Worm (Caenorhabditis elegans) whole organism, early embryonic: ENCODE results near the gene srbc-63.

Experiments used
- B0310.2 ChIP-seq: sonication (generic microtip); optimal IDR thresholded peaks from 2 replicates; lab custom pipeline; 2016; ENCODE audit warnings: mild to moderate bottlenecking, missing genetic modification characterization, missing compliant biosample characterization
- F13C5.2 ChIP-seq: sonication (generic microtip); optimal IDR thresholded peaks from 2 replicates; lab custom pipeline; 2017; ENCODE audit warnings: mild to moderate bottlenecking, missing genetic modification characterization, inconsistent platforms, missing compliant biosample characterization
- aly-1 ChIP-seq: sonication (generic microtip); optimal IDR thresholded peaks from 2 replicates; lab custom pipeline; 2016; ENCODE audit warnings: missing genetic modification characterization, missing compliant biosample characterization
- ama-1 ChIP-seq: fragments of 150-350 bp; optimal IDR thresholded peaks from 2 replicates; lab custom pipeline; 2014
- ceh-13 ChIP-seq: fragments of 200-800 bp; sonication (Bioruptor generic); optimal IDR thresholded peaks from 2 replicates; lab custom pipeline; 2018; ENCODE audit warnings: mild to moderate bottlenecking, missing genetic modification characterization, missing compliant biosample characterization
- ceh-36 ChIP-seq: sonication (generic microtip); optimal IDR thresholded peaks from 2 replicates; lab custom pipeline; 2016; ENCODE audit warnings: missing genetic modification characterization, inconsistent platforms, missing compliant biosample characterization
- ets-7 ChIP-seq: sonication (generic microtip); optimal IDR thresholded peaks from 2 replicates; lab custom pipeline; 2016; ENCODE audit warnings: missing genotype, missing genetic modification characterization, missing compliant biosample characterization
- flt-1 ChIP-seq: fragments of 200-800 bp; sonication (Bioruptor generic); IDR thresholded peaks from 2 replicates; pipeline ENCODE4 v1.3.6; 2022; ENCODE audit warnings: missing genetic modification characterization, missing compliant biosample characterization
- hmbx-1 ChIP-seq: sonication (generic microtip); optimal IDR thresholded peaks from 2 replicates; lab custom pipeline; 2016; ENCODE audit warnings: mild to moderate bottlenecking, missing genetic modification characterization, missing compliant biosample characterization
- hmg-4 ChIP-seq: fragments of 200-800 bp; sonication (Bioruptor generic); optimal IDR thresholded peaks from 2 replicates; lab custom pipeline; 2018; ENCODE audit warnings: mild to moderate bottlenecking, missing genetic modification characterization, missing compliant biosample characterization
- hnd-1 ChIP-seq: sonication (generic microtip); optimal IDR thresholded peaks from 2 replicates; lab custom pipeline; 2016; ENCODE audit warnings: missing genetic modification characterization, missing compliant biosample characterization
- pes-1 ChIP-seq: fragments of 200-800 bp; sonication (Bioruptor generic); IDR thresholded peaks from 2 replicates; pipeline ENCODE4 v1.3.6; 2022; ENCODE audit warnings: missing genetic modification reagents, missing genetic modification characterization, missing compliant biosample characterization
- scrt-1 ChIP-seq: fragments of 200-800 bp; sonication (Bioruptor generic); IDR thresholded peaks from 2 replicates; pipeline ENCODE4 v1.3.6; 2022; ENCODE audit warnings: missing genetic modification characterization, missing compliant biosample characterization
- sea-1 ChIP-seq: fragments of 200-800 bp; sonication (Bioruptor generic); conservative IDR thresholded peaks from 2 replicates; pipeline ENCODE4 v1.3.6; 2022; ENCODE audit warnings: missing genetic modification characterization, missing compliant biosample characterization
- tbx-11 ChIP-seq: fragments of 200-800 bp; sonication (Bioruptor generic); IDR thresholded peaks from 2 replicates; pipeline ENCODE4 v1.3.6; 2022; ENCODE audit warnings: missing genetic modification characterization, missing compliant biosample characterization
- tbx-37 ChIP-seq: fragments of 200-800 bp; sonication (Bioruptor generic); conservative IDR thresholded peaks from 2 replicates; pipeline ENCODE4 v1.3.6; 2022; ENCODE audit warnings: missing genetic modification reagents, missing genetic modification characterization, missing compliant biosample characterization
- tra-4 ChIP-seq: sonication (generic microtip); optimal IDR thresholded peaks from 2 replicates; lab custom pipeline; 2017; ENCODE audit warnings: missing genetic modification characterization, missing compliant biosample characterization

The srbc-63 gene

DNA sequence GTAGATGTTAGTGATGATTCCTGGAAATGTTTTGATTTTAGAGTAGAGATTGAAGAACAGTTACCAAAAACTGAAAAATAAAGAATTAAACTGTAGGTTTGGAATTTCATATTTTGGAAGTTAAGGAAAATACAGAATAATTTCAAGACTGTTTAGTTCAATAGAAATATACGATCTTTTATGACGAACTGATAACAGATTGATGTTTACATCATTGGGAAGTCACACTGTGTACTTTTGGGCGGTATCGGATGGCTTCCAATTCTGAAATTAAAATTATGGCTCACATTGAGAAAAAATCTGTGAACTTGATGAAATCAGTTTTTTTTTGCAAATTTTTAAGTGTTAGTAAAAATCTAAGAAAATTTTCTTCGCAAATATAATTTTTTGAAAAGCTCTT lies 19.9 kb upstream of the srbc-63 start, which contains the start of gene T26H5.8:
Gene T26H5.8, minus strand, starts transcription at position 270 of the 400 bp plus-strand sequence.
- no peak for TF ChIP-seq ama-1
- no peak for TF ChIP-seq pes-1 (GFP tag; lab: Robert Waterston, UW)
- no peak for TF ChIP-seq tbx-11 (GFP tag; lab: Robert Waterston, UW)
- no peak for TF ChIP-seq tbx-37
- TF ChIP-seq aly-1 (tag; lab: Kevin White, UChicago): no peak
- no peak for TF ChIP-seq ceh-13 (GFP tag; lab: Kevin White, UChicago)
- no peak for TF ChIP-seq scrt-1 (GFP tag; lab: Robert Waterston, UW)
- no peak for TF ChIP-seq sea-1
- no peak for TF ChIP-seq hnd-1 (tag; lab: Kevin White, UChicago)
- no peak for TF ChIP-seq ets-7 (tag; lab: Kevin White, UChicago)
- TF ChIP-seq ceh-36 (tag; lab: Kevin White, UChicago): no peak
- no peak for TF ChIP-seq tra-4 (tag; lab: Kevin White, UChicago)
- no peak for TF ChIP-seq hmbx-1 (tag; lab: Kevin White, UChicago)
- no peak for TF ChIP-seq F13C5.2 (tag; lab: Kevin White, UChicago)
- no peak for TF ChIP-seq hmg-4 (GFP tag; lab: Kevin White, UChicago)
- TF ChIP-seq B0310.2 (tag; lab: Kevin White, UChicago): no peak
- TF ChIP-seq flt-1 (GFP tag; lab: Robert Waterston, UW): no peak

DNA sequence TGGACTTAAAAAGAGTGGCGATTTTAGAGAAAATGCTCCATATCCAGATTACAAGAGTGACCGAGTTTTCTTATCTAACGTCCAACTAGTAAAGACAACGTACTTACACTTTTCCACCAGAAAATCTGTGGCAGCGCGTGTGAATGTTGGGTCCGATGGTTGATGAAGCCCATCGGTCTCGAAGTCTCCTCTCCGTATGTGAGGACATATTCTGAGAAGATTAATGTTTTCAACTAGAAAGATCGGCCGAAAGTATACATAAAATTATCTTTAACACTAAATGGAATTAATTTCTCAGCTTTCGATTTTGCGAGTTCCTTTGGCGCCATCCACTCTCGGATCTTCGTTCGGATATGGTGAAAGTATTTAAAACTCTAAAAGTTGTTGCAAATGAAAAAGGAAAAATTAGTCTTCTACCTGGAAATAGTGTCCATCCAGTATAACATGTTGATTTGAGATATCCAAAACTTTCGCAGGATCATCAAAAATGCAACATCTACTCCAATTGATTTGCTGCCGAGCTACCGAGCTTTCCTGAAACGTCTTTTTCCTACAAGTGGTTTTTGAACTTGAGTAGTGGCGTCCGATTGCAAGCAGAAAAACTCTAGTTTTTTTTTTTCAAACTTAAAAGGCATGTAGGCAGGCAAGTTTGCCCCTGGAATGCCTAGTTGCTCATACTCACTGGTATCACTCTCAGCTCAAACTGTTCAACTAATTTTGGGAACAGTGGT lies 19.0 kb upstream of the srbc-63 start:
- no peak for TF ChIP-seq B0310.2 (tag; lab: Kevin White, UChicago)
- TF ChIP-seq tra-4 (tag; lab: Kevin White, UChicago): no peak
- TF ChIP-seq ceh-36 (tag; lab: Kevin White, UChicago): no peak
- TF ChIP-seq ceh-13 (GFP tag; lab: Kevin White, UChicago): no peak
- no peak for TF ChIP-seq hnd-1 (tag; lab: Kevin White, UChicago)
- TF ChIP-seq flt-1 (GFP tag; lab: Robert Waterston, UW): no peak
- TF ChIP-seq scrt-1 (GFP tag; lab: Robert Waterston, UW): no peak
- TF ChIP-seq ets-7 (tag; lab: Kevin White, UChicago): no peak
- no peak for TF ChIP-seq hmg-4 (GFP tag; lab: Kevin White, UChicago)
- TF ChIP-seq F13C5.2 (tag; lab: Kevin White, UChicago): no peak
- TF ChIP-seq tbx-11 (GFP tag; lab: Robert Waterston, UW): no peak
- no peak for TF ChIP-seq sea-1
- TF ChIP-seq aly-1 (tag; lab: Kevin White, UChicago): no peak
- TF ChIP-seq pes-1 (GFP tag; lab: Robert Waterston, UW): no peak
- no peak for TF ChIP-seq ama-1
- TF ChIP-seq tbx-37: no peak
- no peak for TF ChIP-seq hmbx-1 (tag; lab: Kevin White, UChicago)

DNA sequence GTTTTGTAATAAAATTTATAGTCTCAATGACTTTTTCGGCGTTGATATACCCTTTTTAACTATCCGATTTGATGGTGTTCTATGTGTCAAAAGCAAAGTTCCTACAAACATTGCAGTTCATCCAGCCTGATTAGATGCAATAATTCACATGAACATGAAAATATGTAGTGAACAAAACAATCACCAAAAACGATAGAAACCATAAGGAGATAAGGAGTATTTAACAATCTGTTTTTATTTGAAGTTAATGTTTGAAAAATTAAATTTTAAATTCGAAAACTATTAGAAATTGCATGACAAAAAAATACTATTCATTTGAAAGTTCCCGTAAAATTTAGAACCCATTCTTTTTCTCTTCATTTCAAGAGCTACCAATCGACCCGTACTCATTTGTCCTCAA lies 14.4 kb upstream of the srbc-63 start, which contains the start of gene fbxa-209:
Gene fbxa-209, minus strand, starts transcription at position 101 of the 400 bp plus-strand sequence.
- TF ChIP-seq hnd-1 (tag; lab: Kevin White, UChicago) (no peak), B0310.2 (tag; lab: Kevin White, UChicago) (no peak), pes-1 (GFP tag; lab: Robert Waterston, UW) (no peak), sea-1 (no peak), hmbx-1 (tag; lab: Kevin White, UChicago) (no peak), ama-1 (no peak), ceh-13 (GFP tag; lab: Kevin White, UChicago) (no peak), tbx-11 (GFP tag; lab: Robert Waterston, UW) (no peak), ets-7 (tag; lab: Kevin White, UChicago) (no peak), tbx-37 (no peak), F13C5.2 (tag; lab: Kevin White, UChicago) (no peak), aly-1 (tag; lab: Kevin White, UChicago) (no peak), ceh-36 (tag; lab: Kevin White, UChicago) (no peak), scrt-1 (GFP tag; lab: Robert Waterston, UW) (no peak), hmg-4 (GFP tag; lab: Kevin White, UChicago) (no peak), flt-1 (GFP tag; lab: Robert Waterston, UW) (no peak), tra-4 (tag; lab: Kevin White, UChicago) (no peak)

DNA sequence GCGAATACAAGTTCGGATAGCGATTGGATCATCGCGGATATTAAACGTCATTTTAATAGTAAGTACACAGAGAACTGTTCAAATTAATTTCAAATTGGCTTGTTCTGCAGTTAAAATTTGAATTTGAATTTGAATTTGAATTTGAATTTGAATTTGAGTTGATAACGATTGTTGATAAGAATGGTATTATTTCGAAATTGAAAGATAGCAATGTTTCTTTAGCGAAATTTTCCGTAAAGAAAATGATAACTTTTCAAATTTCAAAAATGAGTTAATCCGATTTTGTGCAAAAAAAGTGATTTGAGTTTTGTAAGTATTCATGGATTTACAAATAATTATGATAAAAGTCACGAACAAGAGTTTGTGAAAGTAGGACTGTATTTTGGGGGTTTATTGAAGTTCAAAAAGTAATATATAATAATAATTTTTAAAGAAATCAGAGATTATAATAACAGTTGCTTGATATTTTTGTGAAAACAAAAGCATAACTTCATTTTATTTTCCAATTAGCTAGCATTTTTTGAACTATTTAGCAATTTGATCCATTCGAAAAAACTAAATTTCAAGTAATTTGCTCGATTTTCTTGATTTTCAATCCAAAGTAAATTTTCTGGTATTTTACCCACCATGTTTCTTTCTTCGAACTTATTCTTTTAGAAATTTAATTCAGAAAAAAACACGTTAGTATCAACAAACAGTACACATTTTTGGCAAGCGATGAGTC lies 13.0 kb upstream of the srbc-63 start, which contains the start of gene Y36E3A.2:
Gene Y36E3A.2, plus strand, starts transcription at position 674 of the 724 bp plus-strand sequence.
- no peak for TF ChIP-seq F13C5.2 (tag; lab: Kevin White, UChicago)
- no peak for TF ChIP-seq hmg-4 (GFP tag; lab: Kevin White, UChicago)
- no peak for TF ChIP-seq pes-1 (GFP tag; lab: Robert Waterston, UW)
- TF ChIP-seq tbx-11 (GFP tag; lab: Robert Waterston, UW): no peak
- no peak for TF ChIP-seq scrt-1 (GFP tag; lab: Robert Waterston, UW)
- TF ChIP-seq tra-4 (tag; lab: Kevin White, UChicago): no peak
- TF ChIP-seq ets-7 (tag; lab: Kevin White, UChicago): no peak
- no peak for TF ChIP-seq aly-1 (tag; lab: Kevin White, UChicago)
- no peak for TF ChIP-seq B0310.2 (tag; lab: Kevin White, UChicago)
- TF ChIP-seq hnd-1 (tag; lab: Kevin White, UChicago): no peak
- no peak for TF ChIP-seq tbx-37
- TF ChIP-seq ceh-36 (tag; lab: Kevin White, UChicago): no peak
- TF ChIP-seq sea-1: no peak
- no peak for TF ChIP-seq hmbx-1 (tag; lab: Kevin White, UChicago)
- no peak for TF ChIP-seq ceh-13 (GFP tag; lab: Kevin White, UChicago)

DNA sequence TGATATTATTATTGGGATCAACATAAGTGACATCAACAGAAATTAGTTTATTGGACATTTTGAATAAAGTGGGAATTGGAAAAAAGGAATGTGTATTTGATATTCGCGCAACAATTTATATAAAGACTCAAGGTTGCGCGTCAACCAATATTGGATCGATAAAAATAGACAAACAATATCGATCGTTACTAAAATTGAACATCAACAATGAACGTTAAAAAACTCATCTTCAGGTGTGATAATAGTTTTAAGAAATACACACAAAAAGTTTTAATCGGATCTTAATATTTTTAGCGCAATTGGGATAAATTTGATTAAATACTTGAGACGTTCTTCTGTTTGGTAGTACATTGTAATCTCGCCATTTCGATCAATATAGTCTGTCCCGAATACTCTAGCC lies 11.1 kb upstream of the srbc-63 start, which contains the start of gene fbxa-104:
Gene fbxa-104, minus strand, starts transcription at position 83 of the 400 bp plus-strand sequence.
- TF ChIP-seq aly-1 (tag; lab: Kevin White, UChicago) (no peak), tbx-11 (GFP tag; lab: Robert Waterston, UW) (no peak), ama-1 (no peak), ceh-36 (tag; lab: Kevin White, UChicago) (no peak), hmbx-1 (tag; lab: Kevin White, UChicago) (no peak), pes-1 (GFP tag; lab: Robert Waterston, UW) (no peak), ceh-13 (GFP tag; lab: Kevin White, UChicago) (no peak), flt-1 (GFP tag; lab: Robert Waterston, UW) (no peak), F13C5.2 (tag; lab: Kevin White, UChicago) (no peak), hmg-4 (GFP tag; lab: Kevin White, UChicago) (no peak), tra-4 (tag; lab: Kevin White, UChicago) (no peak)
